Worm (Caenorhabditis elegans): ENCODE data around the gene K12H4.3.

DNA sequence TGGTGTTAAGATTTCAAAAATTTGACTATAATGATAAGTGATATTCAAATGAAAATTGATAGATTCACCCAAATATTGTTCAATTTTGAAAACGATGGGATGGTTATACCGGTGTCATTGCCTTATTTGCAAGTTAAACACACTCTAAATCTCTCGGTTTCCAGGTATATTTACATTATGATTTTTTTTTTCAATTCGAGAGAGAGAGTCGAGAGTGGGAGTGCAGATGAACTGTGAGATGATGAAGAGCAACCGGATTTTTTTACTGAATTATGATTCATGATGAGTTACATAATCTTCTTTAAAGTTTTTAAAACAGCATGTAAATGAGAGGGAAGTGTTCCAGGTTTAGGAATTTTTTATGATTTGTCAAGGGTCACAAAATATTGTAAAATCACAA is 12.3 kb upstream of the K12H4.3 start, which contains the start of gene F44B9.10:
- TF ChIP-seq unc-62 (GFP tag; optimal IDR thresholded peaks at IDR 0.05), result no peak
- no peak for TF ChIP-seq ztf-11 (tag; optimal IDR thresholded peaks at IDR 0.05)
- TF ChIP-seq snpc-4 (tag; optimal IDR thresholded peaks at IDR 0.05), result no peak
- TF ChIP-seq ama-1 (optimal IDR thresholded peaks at IDR 0.05), result no peak
- no peak for TF ChIP-seq unc-55 (GFP tag; optimal IDR thresholded peaks at IDR 0.05)
- no peak for TF ChIP-seq elt-3 (tag; optimal IDR thresholded peaks at IDR 0.05)
- TF ChIP-seq ztf-4 (tag; optimal IDR thresholded peaks at IDR 0.05), result no peak
- TF ChIP-seq skn-1 (tag; optimal IDR thresholded peaks at IDR 0.05), result no peak
- no peak for TF ChIP-seq elt-1 (tag; optimal IDR thresholded peaks at IDR 0.05)

Measured in whole organism, L2 larva.